Fruit fly (Drosophila melanogaster) whole organism, embryonic: ENCODE measurements around the gene CG42852.

Source experiments
- B-H2 ChIP-seq: fragments of 200-800 bp; sonication (Bioruptor generic); optimal IDR thresholded peaks from 2 replicates; lab custom pipeline; 2018; ENCODE audit warnings: missing biosample characterization, mild to moderate bottlenecking, missing genetic modification characterization
- Blimp-1 ChIP-seq: fragments of 200-800 bp; sonication (Bioruptor generic); optimal IDR thresholded peaks from 3 replicates; lab custom pipeline; 2018; ENCODE audit warnings: missing biosample characterization, missing genetic modification characterization, mild to moderate bottlenecking, moderate library complexity, missing genetic modification reagents
- CG12219 ChIP-seq: fragments of 200-800 bp; sonication (Bioruptor generic); optimal IDR thresholded peaks from 3 replicates; lab custom pipeline; 2018; ENCODE audit warnings: missing biosample characterization, mild to moderate bottlenecking, missing genetic modification characterization
- CG13424 ChIP-seq: fragments of 200-800 bp; sonication (Bioruptor generic); optimal IDR thresholded peaks from 2 replicates; lab custom pipeline; 2019; ENCODE audit warnings: missing biosample characterization, mild to moderate bottlenecking, missing genetic modification characterization, moderate library complexity
- CG14860 ChIP-seq: fragments of 200-800 bp; sonication (Bioruptor generic); IDR thresholded peaks from 3 replicates; pipeline ENCODE4 v1.3.6; 2022; ENCODE audit warnings: missing biosample characterization, missing genetic modification characterization; ENCODE audit not compliant: partially characterized antibody
- CG15269 ChIP-seq: fragments of 200-800 bp; sonication (Bioruptor generic); optimal IDR thresholded peaks from 2 replicates; lab custom pipeline; 2018; ENCODE audit warnings: missing biosample characterization, mild to moderate bottlenecking, missing genetic modification characterization, moderate library complexity
- CG16779 ChIP-seq: fragments of 200-800 bp; sonication (Bioruptor generic); IDR thresholded peaks from 2 replicates; pipeline ENCODE4 v1.3.6; 2022; ENCODE audit warnings: missing biosample characterization, missing genetic modification characterization
- CG16863 ChIP-seq: fragments of 200-800 bp; sonication (Bioruptor generic); optimal IDR thresholded peaks from 3 replicates; lab custom pipeline; 2016; ENCODE audit warnings: missing biosample characterization, missing genetic modification characterization
- CG31365 ChIP-seq: fragments of 200-800 bp; sonication (Bioruptor generic); optimal IDR thresholded peaks from 2 replicates; lab custom pipeline; 2018; ENCODE audit warnings: missing biosample characterization, mild to moderate bottlenecking, missing genetic modification characterization
- CG3281 ChIP-seq: fragments of 200-800 bp; sonication (Bioruptor generic); optimal IDR thresholded peaks from 3 replicates; lab custom pipeline; 2017; ENCODE audit warnings: missing biosample characterization, mild to moderate bottlenecking, missing genetic modification characterization
- CG4328 ChIP-seq: fragments of 200-800 bp; sonication (Bioruptor generic); optimal IDR thresholded peaks from 3 replicates; lab custom pipeline; 2017; ENCODE audit warnings: missing biosample characterization, missing genetic modification reagents, missing genetic modification characterization
- CG4730 ChIP-seq: fragments of 200-800 bp; sonication (Bioruptor generic); IDR thresholded peaks from 2 replicates; pipeline ENCODE4 v1.3.6; 2022; ENCODE audit warnings: missing biosample characterization, missing genetic modification characterization
- CG6654 ChIP-seq: fragments of 200-800 bp; sonication (Bioruptor generic); optimal IDR thresholded peaks from 2 replicates; lab custom pipeline; 2017; ENCODE audit warnings: missing biosample characterization, mild to moderate bottlenecking, missing genetic modification characterization
- CG6689 ChIP-seq: fragments of 200-800 bp; sonication (Bioruptor generic); IDR thresholded peaks from 2 replicates; pipeline ENCODE4 v1.3.6; 2022; ENCODE audit warnings: missing biosample characterization, missing genetic modification characterization
- CG6765 ChIP-seq: fragments of 200-800 bp; sonication (Bioruptor generic); optimal IDR thresholded peaks from 3 replicates; lab custom pipeline; 2017; ENCODE audit warnings: missing biosample characterization, mild to moderate bottlenecking, missing genetic modification characterization
- CG9727 ChIP-seq: fragments of 200-800 bp; sonication (Bioruptor generic); optimal IDR thresholded peaks from 3 replicates; lab custom pipeline; 2017; ENCODE audit warnings: missing biosample characterization, mild to moderate bottlenecking, missing genetic modification characterization
- CG9817 ChIP-seq: fragments of 200-800 bp; sonication (Bioruptor generic); optimal IDR thresholded peaks from 2 replicates; lab custom pipeline; 2018; ENCODE audit warnings: missing biosample characterization, mild to moderate bottlenecking, missing genetic modification characterization, moderate library complexity
- CkIIα-i1 ChIP-seq: fragments of 200-800 bp; sonication (Bioruptor generic); IDR thresholded peaks from 2 replicates; pipeline ENCODE4 v1.3.6; 2022; ENCODE audit warnings: missing biosample characterization, missing genetic modification characterization
- D19A ChIP-seq: fragments of 200-800 bp; optimal IDR thresholded peaks from 3 replicates; lab custom pipeline; 2019; ENCODE audit warnings: missing biosample characterization, mild to moderate bottlenecking, missing genetic modification characterization, moderate library complexity
- Dbx ChIP-seq: fragments of 200-800 bp; sonication (Bioruptor generic); IDR thresholded peaks from 3 replicates; pipeline ENCODE4 v1.3.6; 2022; ENCODE audit warnings: missing biosample characterization, missing genetic modification characterization
- Gug ChIP-seq: fragments of 200-800 bp; sonication (Bioruptor generic); IDR thresholded peaks from 4 replicates; pipeline ENCODE4 v1.3.6; 2022; ENCODE audit warnings: missing biosample characterization, missing genetic modification characterization
- HLH4C ChIP-seq: fragments of 200-800 bp; sonication (Bioruptor generic); IDR thresholded peaks from 3 replicates; pipeline ENCODE4 v1.3.6; 2022; ENCODE audit warnings: missing biosample characterization, missing genetic modification characterization; ENCODE audit not compliant: partially characterized antibody
- HmgD ChIP-seq: fragments of 200-800 bp; sonication (Bioruptor generic); optimal IDR thresholded peaks from 3 replicates; lab custom pipeline; 2016; ENCODE audit warnings: missing biosample characterization, missing genetic modification characterization
- Hr3 ChIP-seq: fragments of 200-800 bp; sonication (Bioruptor generic); optimal IDR thresholded peaks from 3 replicates; lab custom pipeline; 2016; ENCODE audit warnings: missing biosample characterization, missing genetic modification characterization
- Nf-YA ChIP-seq: fragments of 200-800 bp; sonication (Bioruptor generic); IDR thresholded peaks from 2 replicates; pipeline ENCODE4 v1.3.6; 2022; ENCODE audit warnings: missing biosample characterization, missing genetic modification characterization
- Oli ChIP-seq: fragments of 200-800 bp; sonication (Bioruptor generic); optimal IDR thresholded peaks from 2 replicates; lab custom pipeline; 2018; ENCODE audit warnings: missing biosample characterization, mild to moderate bottlenecking, missing genetic modification characterization, moderate library complexity
- ab ChIP-seq: fragments of 200-800 bp; sonication (Bioruptor generic); optimal IDR thresholded peaks from 2 replicates; lab custom pipeline; 2016; ENCODE audit warnings: missing biosample characterization, missing genetic modification characterization
- bbx ChIP-seq: fragments of 200-800 bp; sonication (Bioruptor generic); IDR thresholded peaks from 2 replicates; pipeline ENCODE4 v1.3.6; 2022; ENCODE audit warnings: missing biosample characterization, missing genetic modification characterization; ENCODE audit not compliant: partially characterized antibody
- eve ChIP-seq, 2 experiments: fragments of >200 bp; optimal IDR thresholded peaks; 2 replicates each; lab custom pipeline; 2017; ENCODE audit warnings: missing biosample characterization in 2 of 2, missing genetic modification characterization in 2 of 2
- exex ChIP-seq: fragments of 200-800 bp; sonication (Bioruptor generic); optimal IDR thresholded peaks from 4 replicates; lab custom pipeline; 2018; ENCODE audit warnings: missing biosample characterization, mild to moderate bottlenecking, missing genetic modification characterization, moderate library complexity
- fru ChIP-seq: fragments of >200 bp; optimal IDR thresholded peaks from 2 replicates; lab custom pipeline; 2017
- ftz-f1 ChIP-seq: fragments of 200-800 bp; sonication (Bioruptor generic); optimal IDR thresholded peaks from 2 replicates; lab custom pipeline; 2016; ENCODE audit warnings: missing biosample characterization, missing genetic modification characterization
- gsb ChIP-seq: fragments of 200-800 bp; sonication (Bioruptor generic); IDR thresholded peaks from 2 replicates; pipeline ENCODE4 v1.3.6; 2022; ENCODE audit warnings: missing biosample characterization, missing genetic modification characterization
- knrl ChIP-seq: fragments of 200-800 bp; sonication (Bioruptor generic); IDR thresholded peaks from 3 replicates; pipeline ENCODE4 v1.3.6; 2022; ENCODE audit warnings: missing biosample characterization, missing genetic modification characterization; ENCODE audit not compliant: partially characterized antibody
- lmd ChIP-seq: fragments of 200-800 bp; sonication (Bioruptor generic); IDR thresholded peaks from 2 replicates; pipeline ENCODE4 v1.3.6; 2022; ENCODE audit warnings: missing biosample characterization, missing genetic modification characterization
- pan ChIP-seq, 4 experiments: fragments of >200 bp in 3 of 4; fragments of 200-800 bp in 1 of 4; sonication (Bioruptor generic) in 1 of 4; optimal IDR thresholded peaks in 3 of 4; IDR thresholded peaks in 1 of 4; 2 replicates each; pipeline versions ENCODE4 v1.3.6 to Lab custom; 2017 to 2022; ENCODE audit warnings: missing biosample characterization in 2 of 4, missing genetic modification characterization in 2 of 4, mixed read lengths in 1 of 4
- peb ChIP-seq: fragments of 200-800 bp; sonication (Bioruptor generic); IDR thresholded peaks from 2 replicates; pipeline ENCODE4 v1.3.6; 2022; ENCODE audit warnings: missing biosample characterization, missing genetic modification characterization
- pzg ChIP-seq: fragments of 200-800 bp; sonication (Bioruptor generic); optimal IDR thresholded peaks from 3 replicates; lab custom pipeline; 2018; ENCODE audit warnings: missing biosample characterization, mild to moderate bottlenecking, missing genetic modification characterization, moderate library complexity
- ranshi ChIP-seq: fragments of 200-800 bp; sonication (Bioruptor generic); IDR thresholded peaks from 2 replicates; pipeline ENCODE4 v1.3.6; 2022; ENCODE audit warnings: missing biosample characterization, missing genetic modification characterization
- schlank ChIP-seq: fragments of 200-800 bp; sonication (Bioruptor generic); optimal IDR thresholded peaks from 2 replicates; lab custom pipeline; 2018; ENCODE audit warnings: missing biosample characterization, mild to moderate bottlenecking, missing genetic modification characterization
- slp2 ChIP-seq: fragments of 200-800 bp; sonication (Bioruptor generic); optimal IDR thresholded peaks from 2 replicates; lab custom pipeline; 2016; ENCODE audit warnings: missing biosample characterization, missing genetic modification characterization
- ssp ChIP-seq: fragments of 200-800 bp; sonication (Bioruptor generic); IDR thresholded peaks from 2 replicates; pipeline ENCODE4 v1.3.6; 2022; ENCODE audit warnings: missing biosample characterization, missing genetic modification characterization
- toy ChIP-seq: fragments of 200-800 bp; sonication (Bioruptor generic); IDR thresholded peaks from 2 replicates; pipeline ENCODE4 v1.3.6; 2022; ENCODE audit warnings: missing biosample characterization, missing genetic modification characterization
- wek ChIP-seq: fragments of 200-800 bp; sonication (Bioruptor generic); optimal IDR thresholded peaks from 3 replicates; lab custom pipeline; 2018; ENCODE audit warnings: missing biosample characterization, mild to moderate bottlenecking, missing genetic modification characterization, moderate library complexity

The CG42852 gene

dm6 chr3L:16803708-16804350 lies 48.5 kb downstream of the CG42852 start (continued):
- TF ChIP-seq D19A (tag; lab: Kevin White, UChicago), result peak; percentile 16
- no peak for TF ChIP-seq slp2 (GFP tag; lab: Kevin White, UChicago)
- peak; percentile 39; the same call in 1 of the 2 replicates for TF ChIP-seq Nf-YA (GFP tag; lab: Robert Waterston, UW)
- peak; percentile 40 for TF ChIP-seq CG15269
- peak; percentile 55 for TF ChIP-seq CG6765 (GFP tag; lab: Kevin White, UChicago)
- TF ChIP-seq Blimp-1 (GFP tag; lab: Kevin White, UChicago), result peak; percentile 4
- no peak for TF ChIP-seq CG12219 (GFP tag; lab: Kevin White, UChicago)
- peak; percentile 10 for TF ChIP-seq CG9817 (tag; lab: Kevin White, UChicago)
- no peak for TF ChIP-seq CkIIα-i1 (GFP tag; lab: Robert Waterston, UW)
- TF ChIP-seq Oli (tag; lab: Kevin White, UChicago), result peak; percentile 16
- TF ChIP-seq bbx (GFP tag; lab: Robert Waterston, UW), result no peak
- no peak for TF ChIP-seq knrl (GFP tag; lab: Robert Waterston, UW)
- TF ChIP-seq CG9727, result peak; percentile 28
- TF ChIP-seq CG4730, result no peak
- peak; percentile 9 for TF ChIP-seq B-H2 (GFP tag; lab: Kevin White, UChicago)
- no peak for TF ChIP-seq CG14860 (GFP tag; lab: Robert Waterston, UW)
- TF ChIP-seq ranshi (GFP tag; lab: Robert Waterston, UW), result peak; percentile 21; the same call in 1 of the 2 replicates
- TF ChIP-seq CG31365 (tag; lab: Kevin White, UChicago), result peak; percentile 28
- no peak for TF ChIP-seq peb (GFP tag; lab: Robert Waterston, UW)
- peak; percentile 37 for TF ChIP-seq wek
- TF ChIP-seq CG16779 (GFP tag; lab: Robert Waterston, UW), result no peak
- TF ChIP-seq Hr3, result no peak
- TF ChIP-seq Dbx (GFP tag; lab: Robert Waterston, UW), result peak; percentile 47; the same call in 1 of the 3 replicates
- TF ChIP-seq CG3281 (GFP tag; lab: Kevin White, UChicago), result peak; percentile 71
- TF ChIP-seq CG4328 (GFP tag; lab: Kevin White, UChicago), result peak; percentile 34
- no peak for TF ChIP-seq lmd
- no peak for TF ChIP-seq Gug (GFP tag; lab: Robert Waterston, UW)
- no peak for TF ChIP-seq eve (GFP tag; optimal IDR thresholded peaks at IDR 0.05; lab: Kevin White, UChicago)
- no peak for TF ChIP-seq HLH4C
- TF ChIP-seq exex, result peak; percentile 87
- no peak for TF ChIP-seq ab (GFP tag; lab: Kevin White, UChicago)
- no peak for TF ChIP-seq fru
- no peak for TF ChIP-seq pan (optimal IDR thresholded peaks at IDR 0.05; lab: Kevin White, UChicago)
- peak in 1 of 2 experiments; percentile 40 for TF ChIP-seq pan (GFP tag; optimal IDR thresholded peaks at IDR 0.05 in 1 of 2, IDR thresholded peaks at IDR 0.05 in 1 of 2)
- no peak for TF ChIP-seq CG16863 (GFP tag; lab: Kevin White, UChicago)
- no peak for TF ChIP-seq toy (GFP tag; lab: Robert Waterston, UW)
- peak; percentile 66 for TF ChIP-seq schlank
- TF ChIP-seq CG6689, result no peak
- TF ChIP-seq ssp, result no peak
- TF ChIP-seq ftz-f1 (GFP tag; lab: Kevin White, UChicago), result peak; percentile 7
- TF ChIP-seq pzg, result no peak
- peak; percentile 38; the same call in 1 of the 2 replicates for TF ChIP-seq gsb (GFP tag; lab: Robert Waterston, UW)
- no peak for TF ChIP-seq CG13424 (tag; lab: Kevin White, UChicago)
- TF ChIP-seq CG6654 (GFP tag; lab: Kevin White, UChicago), result no peak
- no peak for TF ChIP-seq HmgD (GFP tag; lab: Kevin White, UChicago)
